Fruit fly (Drosophila melanogaster) whole organism, embryonic: ENCODE results near the gene P5CDh1.

Experiments
- Blimp-1 ChIP-seq: fragments of 200-800 bp; sonication (Bioruptor generic); optimal IDR thresholded peaks from 3 replicates; lab custom pipeline; 2018; ENCODE audit warnings: missing biosample characterization, missing genetic modification characterization, mild to moderate bottlenecking, moderate library complexity, missing genetic modification reagents
- CG1024 ChIP-seq: fragments of 200-800 bp; sonication (Bioruptor generic); IDR thresholded peaks from 2 replicates; pipeline ENCODE4 v1.3.6; 2022; ENCODE audit warnings: missing biosample characterization, missing genetic modification characterization
- CG10431 ChIP-seq: fragments of 200-800 bp; sonication (Bioruptor generic); optimal IDR thresholded peaks from 3 replicates; lab custom pipeline; 2018; ENCODE audit warnings: missing biosample characterization, mild to moderate bottlenecking, missing genetic modification characterization
- CG11085 ChIP-seq: fragments of 200-800 bp; sonication (Bioruptor generic); IDR thresholded peaks from 2 replicates; pipeline ENCODE4 v1.3.6; 2022; ENCODE audit warnings: missing biosample characterization, missing genetic modification characterization
- CG1603 ChIP-seq: fragments of 200-800 bp; sonication (Bioruptor generic); optimal IDR thresholded peaks from 2 replicates; lab custom pipeline; 2019; ENCODE audit warnings: missing biosample characterization, mild to moderate bottlenecking, missing genetic modification characterization, moderate library complexity
- CG16863 ChIP-seq: fragments of 200-800 bp; sonication (Bioruptor generic); optimal IDR thresholded peaks from 3 replicates; lab custom pipeline; 2016; ENCODE audit warnings: missing biosample characterization, missing genetic modification characterization
- CG17186 ChIP-seq: fragments of 200-800 bp; sonication (Bioruptor generic); optimal IDR thresholded peaks from 3 replicates; lab custom pipeline; 2017; ENCODE audit warnings: missing biosample characterization, missing genetic modification reagents, missing genetic modification characterization
- CG17612 ChIP-seq: fragments of 200-800 bp; sonication (Bioruptor generic); IDR thresholded peaks from 2 replicates; pipeline ENCODE4 v1.3.6; 2022; ENCODE audit warnings: missing biosample characterization, missing genetic modification characterization
- CG18262 ChIP-seq: fragments of 200-800 bp; optimal IDR thresholded peaks from 3 replicates; lab custom pipeline; 2019; ENCODE audit warnings: missing biosample characterization, mild to moderate bottlenecking, missing genetic modification characterization, moderate library complexity
- CG1832 ChIP-seq: fragments of 200-800 bp; sonication (Bioruptor generic); optimal IDR thresholded peaks from 2 replicates; lab custom pipeline; 2017; ENCODE audit warnings: missing biosample characterization, mild to moderate bottlenecking, missing genetic modification characterization, inconsistent platforms
- CG18764 ChIP-seq: fragments of 200-800 bp; sonication (Bioruptor generic); optimal IDR thresholded peaks from 3 replicates; lab custom pipeline; 2016; ENCODE audit warnings: missing biosample characterization, missing genetic modification characterization
- CG31388 ChIP-seq: fragments of 200-800 bp; sonication (Bioruptor generic); optimal IDR thresholded peaks from 2 replicates; lab custom pipeline; 2016; ENCODE audit warnings: missing biosample characterization, missing genetic modification characterization
- CG4424 ChIP-seq: fragments of 200-800 bp; sonication (Bioruptor generic); optimal IDR thresholded peaks from 3 replicates; lab custom pipeline; 2016; ENCODE audit warnings: missing biosample characterization, missing genetic modification characterization
- CG6254 ChIP-seq: fragments of 200-800 bp; sonication (Bioruptor generic); optimal IDR thresholded peaks from 3 replicates; lab custom pipeline; 2017; ENCODE audit warnings: mild to moderate bottlenecking, missing biosample characterization, missing genetic modification reagents, missing genetic modification characterization
- CG6813 ChIP-seq: fragments of 200-800 bp; sonication (Bioruptor generic); optimal IDR thresholded peaks from 2 replicates; lab custom pipeline; 2017; ENCODE audit warnings: missing biosample characterization, missing genetic modification characterization, mild to moderate bottlenecking, moderate library complexity, missing genetic modification reagents
- CG7372 ChIP-seq: fragments of 200-800 bp; sonication (Bioruptor generic); IDR thresholded peaks from 2 replicates; pipeline ENCODE4 v1.3.6; 2022; ENCODE audit warnings: missing biosample characterization, missing genetic modification characterization
- CG8281 ChIP-seq: fragments of 200-800 bp; sonication (Bioruptor generic); optimal IDR thresholded peaks from 2 replicates; lab custom pipeline; 2018; ENCODE audit warnings: missing biosample characterization, mild to moderate bottlenecking, missing genetic modification characterization, moderate library complexity
- CG9609 ChIP-seq: fragments of 200-800 bp; sonication (Bioruptor generic); optimal IDR thresholded peaks from 3 replicates; lab custom pipeline; 2016; ENCODE audit warnings: missing biosample characterization, missing genetic modification characterization
- Dad ChIP-seq: fragments of 200-800 bp; sonication (Bioruptor generic); optimal IDR thresholded peaks from 3 replicates; lab custom pipeline; 2016; ENCODE audit warnings: missing biosample characterization, missing genetic modification characterization
- HHEX ChIP-seq: fragments of 200-800 bp; sonication (Bioruptor generic); optimal IDR thresholded peaks from 3 replicates; lab custom pipeline; 2017; ENCODE audit warnings: missing biosample characterization, mild to moderate bottlenecking, missing genetic modification characterization, missing genetic modification reagents
- HLH54F ChIP-seq: fragments of 200-800 bp; sonication (Bioruptor generic); optimal IDR thresholded peaks from 3 replicates; lab custom pipeline; 2016; ENCODE audit warnings: missing biosample characterization, missing genetic modification characterization
- Hr39 ChIP-seq: fragments of >200 bp; optimal IDR thresholded peaks from 2 replicates; lab custom pipeline; 2017
- Kr ChIP-seq: fragments of 200-800 bp; sonication (Bioruptor generic); optimal IDR thresholded peaks from 2 replicates; lab custom pipeline; 2017; ENCODE audit warnings: missing biosample characterization, mild to moderate bottlenecking, missing genetic modification characterization
- NC2β ChIP-seq: fragments of 200-800 bp; sonication (Bioruptor generic); optimal IDR thresholded peaks from 2 replicates; lab custom pipeline; 2016; ENCODE audit warnings: missing biosample characterization, missing genetic modification characterization
- Nf-YA ChIP-seq: fragments of 200-800 bp; sonication (Bioruptor generic); IDR thresholded peaks from 2 replicates; pipeline ENCODE4 v1.3.6; 2022; ENCODE audit warnings: missing biosample characterization, missing genetic modification characterization
- Sry-β ChIP-seq: fragments of 200-800 bp; sonication (Bioruptor generic); optimal IDR thresholded peaks from 2 replicates; lab custom pipeline; 2018; ENCODE audit warnings: missing biosample characterization, mild to moderate bottlenecking, missing genetic modification characterization, moderate library complexity
- Sry-δ ChIP-seq: fragments of 200-800 bp; sonication (Bioruptor generic); optimal IDR thresholded peaks from 2 replicates; lab custom pipeline; 2016; ENCODE audit warnings: missing biosample characterization, missing genetic modification characterization
- Trl ChIP-seq, 3 experiments: fragments of >200 bp in 2 of 3; fragments of 200-800 bp in 1 of 3; sonication (Bioruptor generic) in 1 of 3; optimal IDR thresholded peaks; 2 replicates in 1 of 3; 3 replicates in 2 of 3; lab custom pipeline; 2016 to 2017; ENCODE audit warnings: missing biosample characterization in 1 of 3, missing genetic modification characterization in 1 of 3
- YL-1 ChIP-seq: fragments of 200-800 bp; sonication (Bioruptor generic); optimal IDR thresholded peaks from 3 replicates; lab custom pipeline; 2017; ENCODE audit warnings: missing biosample characterization, mild to moderate bottlenecking, missing genetic modification characterization
- abd-A ChIP-seq: fragments of 200-800 bp; sonication (Bioruptor generic); optimal IDR thresholded peaks from 3 replicates; lab custom pipeline; 2019; ENCODE audit warnings: missing biosample characterization, mild to moderate bottlenecking, missing genetic modification characterization, moderate library complexity
- aop ChIP-seq: fragments of 200-800 bp; sonication (Bioruptor generic); IDR thresholded peaks from 2 replicates; pipeline ENCODE4 v1.3.6; 2022; ENCODE audit warnings: missing biosample characterization, missing genetic modification characterization
- ato ChIP-seq: fragments of 200-800 bp; sonication (Bioruptor generic); IDR thresholded peaks from 2 replicates; pipeline ENCODE4 v1.3.6; 2022; ENCODE audit warnings: missing biosample characterization, missing genetic modification characterization; ENCODE audit not compliant: partially characterized antibody
- br ChIP-seq: fragments of >200 bp; optimal IDR thresholded peaks from 2 replicates; lab custom pipeline; 2017
- cas ChIP-seq: fragments of 200-800 bp; sonication (Bioruptor generic); IDR thresholded peaks from 2 replicates; pipeline ENCODE4 v1.3.6; 2022; ENCODE audit warnings: missing biosample characterization, missing genetic modification characterization
- crc ChIP-seq: fragments of 200-800 bp; sonication (Bioruptor generic); optimal IDR thresholded peaks from 2 replicates; lab custom pipeline; 2016; ENCODE audit warnings: missing biosample characterization, missing genetic modification characterization
- dpn ChIP-seq, 2 experiments: fragments of 200-800 bp; sonication (Bioruptor generic); optimal IDR thresholded peaks; 3 replicates each; lab custom pipeline; 2016; ENCODE audit warnings: missing biosample characterization in 2 of 2, missing genetic modification characterization in 2 of 2
- dysf ChIP-seq: fragments of 200-800 bp; sonication (Bioruptor generic); IDR thresholded peaks from 3 replicates; pipeline ENCODE4 v1.3.6; 2022; ENCODE audit warnings: missing biosample characterization, missing genetic modification characterization
- gce ChIP-seq: fragments of 200-800 bp; sonication (Bioruptor generic); IDR thresholded peaks from 3 replicates; pipeline ENCODE4 v1.3.6; 2022; ENCODE audit warnings: missing biosample characterization, missing genetic modification characterization
- grau ChIP-seq: fragments of 200-800 bp; optimal IDR thresholded peaks from 3 replicates; lab custom pipeline; 2019; ENCODE audit warnings: missing biosample characterization, mild to moderate bottlenecking, missing genetic modification characterization, moderate library complexity
- kah ChIP-seq: fragments of 200-800 bp; sonication (Bioruptor generic); optimal IDR thresholded peaks from 2 replicates; lab custom pipeline; 2018; ENCODE audit warnings: missing biosample characterization, mild to moderate bottlenecking, missing genetic modification characterization
- lbe ChIP-seq: fragments of 200-800 bp; sonication (Bioruptor generic); optimal IDR thresholded peaks from 2 replicates; lab custom pipeline; 2016; ENCODE audit warnings: missing biosample characterization, mild to moderate bottlenecking, missing genetic modification characterization
- luna ChIP-seq: fragments of 200-800 bp; sonication (Bioruptor generic); optimal IDR thresholded peaks from 2 replicates; lab custom pipeline; 2016; ENCODE audit warnings: missing biosample characterization, missing genetic modification characterization
- nau ChIP-seq: fragments of 200-800 bp; sonication (Bioruptor generic); optimal IDR thresholded peaks from 3 replicates; lab custom pipeline; 2017; ENCODE audit warnings: missing biosample characterization, mild to moderate bottlenecking, missing genetic modification characterization, missing genetic modification reagents
- p53 ChIP-seq: fragments of 200-800 bp; sonication (Bioruptor generic); optimal IDR thresholded peaks from 2 replicates; lab custom pipeline; 2016; ENCODE audit warnings: missing biosample characterization, missing genetic modification characterization
- pb ChIP-seq: fragments of 200-800 bp; sonication (Bioruptor generic); optimal IDR thresholded peaks from 3 replicates; lab custom pipeline; 2016; ENCODE audit warnings: missing biosample characterization, missing genetic modification characterization
- pnt ChIP-seq: fragments of 200-800 bp; sonication (Bioruptor generic); optimal IDR thresholded peaks from 3 replicates; lab custom pipeline; 2016; ENCODE audit warnings: missing biosample characterization, missing genetic modification characterization
- sens ChIP-seq: fragments of 200-800 bp; sonication (Bioruptor generic); peaks from one replicate; lab custom pipeline; 2016; ENCODE audit warnings: missing biosample characterization, missing genetic modification characterization
- sim ChIP-seq: fragments of 200-800 bp; sonication (Bioruptor generic); IDR thresholded peaks from 2 replicates; pipeline ENCODE4 v1.3.6; 2022; ENCODE audit warnings: missing biosample characterization, missing genetic modification characterization
- slp2 ChIP-seq: fragments of 200-800 bp; sonication (Bioruptor generic); optimal IDR thresholded peaks from 2 replicates; lab custom pipeline; 2016; ENCODE audit warnings: missing biosample characterization, missing genetic modification characterization
- wdn ChIP-seq: fragments of 200-800 bp; sonication (Bioruptor generic); IDR thresholded peaks from 2 replicates; pipeline ENCODE4 v1.3.6; 2022; ENCODE audit warnings: missing biosample characterization, missing genetic modification characterization
- wek ChIP-seq: fragments of 200-800 bp; sonication (Bioruptor generic); optimal IDR thresholded peaks from 3 replicates; lab custom pipeline; 2018; ENCODE audit warnings: missing biosample characterization, mild to moderate bottlenecking, missing genetic modification characterization, moderate library complexity
- zfh2 ChIP-seq: fragments of 200-800 bp; sonication (Bioruptor generic); optimal IDR thresholded peaks from 2 replicates; lab custom pipeline; 2016; ENCODE audit warnings: missing biosample characterization, missing genetic modification characterization

P5CDh1 gene

dm6 chr3L:21879344-21879743 lies 38.2 kb upstream of the P5CDh1 start (continued):
- TF ChIP-seq Nf-YA (GFP tag; lab: Robert Waterston, UW) (no peak), sim (no peak), Sry-δ (no peak), grau (tag; lab: Kevin White, UChicago) (peak; percentile 29), CG7372 (no peak), HHEX (GFP tag; lab: Kevin White, UChicago) (peak; percentile 10), dysf (GFP tag; lab: Robert Waterston, UW) (no peak; the same call in 2 of the 3 replicates), CG18764 (GFP tag; lab: Kevin White, UChicago) (no peak), wek (GFP tag; lab: Kevin White, UChicago) (peak; percentile 55), cas (GFP tag; lab: Robert Waterston, UW) (no peak; the same call in 1 of the 2 replicates), wdn (0 out of 2 replicates have a peak, but pooled peaks have one; percentile 9), aop (GFP tag; lab: Robert Waterston, UW) (no peak), abd-A (tag; lab: Kevin White, UChicago) (peak; percentile 62), YL-1 (no peak), luna (no peak), CG1603 (peak; percentile 36), CG31388 (GFP tag; lab: Kevin White, UChicago) (no peak), p53 (GFP tag; lab: Kevin White, UChicago) (peak; percentile 1), slp2 (GFP tag; lab: Kevin White, UChicago) (no peak), ato (GFP tag; lab: Robert Waterston, UW) (peak; percentile 85; the same call in 1 of the 2 replicates), br (lab: Kevin White, UChicago) (no peak), CG18262 (tag; lab: Kevin White, UChicago) (no peak), sens (GFP tag; lab: Kevin White, UChicago) (peak; percentile 90), Sry-β (GFP tag; lab: Kevin White, UChicago) (no peak), CG1024 (GFP tag; lab: Robert Waterston, UW) (no peak; the same call in 1 of the 2 replicates), dpn (GFP tag; optimal IDR thresholded peaks at IDR 0.05; lab: Kevin White, UChicago) (no peak), HLH54F (no peak), crc (GFP tag; lab: Kevin White, UChicago) (no peak), Blimp-1 (GFP tag; lab: Kevin White, UChicago) (no peak), NC2β (GFP tag; lab: Kevin White, UChicago) (peak; percentile 8), Dad (peak; percentile 13), CG9609 (GFP tag; lab: Kevin White, UChicago) (no peak), Hr39 (lab: Kevin White, UChicago) (no peak), Kr (GFP tag; lab: Kevin White, UChicago) (no peak), CG17612 (GFP tag; lab: Robert Waterston, UW) (no peak), CG6254 (GFP tag; lab: Kevin White, UChicago) (no peak), CG16863 (GFP tag; lab: Kevin White, UChicago) (no peak), gce (peak; percentile 69; the same call in 2 of the 3 replicates), pnt (GFP tag; lab: Kevin White, UChicago) (no peak), CG6813 (GFP tag; lab: Kevin White, UChicago) (peak; percentile 54), lbe (GFP tag; lab: Kevin White, UChicago) (peak; percentile 60), pb (GFP tag; lab: Kevin White, UChicago) (no peak), CG1832 (peak; percentile 89), zfh2 (GFP tag; lab: Kevin White, UChicago) (no peak), CG8281 (no peak), kah (GFP tag; lab: Kevin White, UChicago) (no peak), Trl (optimal IDR thresholded peaks at IDR 0.05; lab: Kevin White, UChicago) (peak; percentile 81 to 87), Trl (GFP tag; optimal IDR thresholded peaks at IDR 0.05; lab: Kevin White, UChicago) (peak; percentile 61), CG17186 (GFP tag; lab: Kevin White, UChicago) (peak; percentile 67), CG10431 (GFP tag; lab: Kevin White, UChicago) (peak; percentile 17), CG11085 (GFP tag; lab: Robert Waterston, UW) (no peak), CG4424 (GFP tag; lab: Kevin White, UChicago) (no peak), nau (GFP tag; lab: Kevin White, UChicago) (no peak)
